Fruit fly (Drosophila melanogaster): ENCODE results near the gene Saysd1.

Saysd1 gene

DNA sequence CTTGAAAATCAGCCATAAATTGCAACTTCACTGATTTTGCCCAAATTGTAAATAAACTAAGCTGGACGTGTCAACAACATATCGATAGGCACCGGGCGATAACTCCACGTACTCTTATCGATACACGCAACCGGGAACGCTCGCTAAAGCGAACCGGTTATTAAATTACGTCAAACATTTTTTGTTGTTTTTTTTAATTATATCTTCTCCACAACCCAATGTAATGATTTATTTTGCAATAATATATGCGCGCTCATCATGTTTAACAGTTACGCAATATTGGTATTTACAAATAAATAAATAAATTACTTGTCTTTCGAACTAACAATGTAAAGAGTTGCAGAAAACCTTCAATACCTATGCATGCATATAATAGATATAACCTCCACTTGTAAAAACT is at the start of gene Saysd1 (continued):
- TF ChIP-seq da (GFP tag; optimal IDR thresholded peaks at IDR 0.05) (no peak), CG33557 (GFP tag; optimal IDR thresholded peaks at IDR 0.05) (peak; percentile 11), gcm (GFP tag; optimal IDR thresholded peaks at IDR 0.05) (no peak), Nf-YA (GFP tag; IDR thresholded peaks at IDR 0.05) (0 out of 2 replicates have a peak, but pooled peaks have one; percentile 25), CG8944 (GFP tag; optimal IDR thresholded peaks at IDR 0.05) (no peak), CG7745 (tag; optimal IDR thresholded peaks at IDR 0.05) (no peak), nerfin-1 (tag; optimal IDR thresholded peaks at IDR 0.05) (peak; percentile 12), CG17359 (tag; optimal IDR thresholded peaks at IDR 0.05) (peak; percentile 45), CG32532 (GFP tag; IDR thresholded peaks at IDR 0.05) (peak; percentile 70), CG9437 (GFP tag; optimal IDR thresholded peaks at IDR 0.05) (peak; percentile 77), CG2889 (GFP tag; IDR thresholded peaks at IDR 0.05) (no peak), Doc3 (GFP tag; IDR thresholded peaks at IDR 0.05; ENCODE audit: partially characterized antibody) (peak; percentile 87)

DNA sequence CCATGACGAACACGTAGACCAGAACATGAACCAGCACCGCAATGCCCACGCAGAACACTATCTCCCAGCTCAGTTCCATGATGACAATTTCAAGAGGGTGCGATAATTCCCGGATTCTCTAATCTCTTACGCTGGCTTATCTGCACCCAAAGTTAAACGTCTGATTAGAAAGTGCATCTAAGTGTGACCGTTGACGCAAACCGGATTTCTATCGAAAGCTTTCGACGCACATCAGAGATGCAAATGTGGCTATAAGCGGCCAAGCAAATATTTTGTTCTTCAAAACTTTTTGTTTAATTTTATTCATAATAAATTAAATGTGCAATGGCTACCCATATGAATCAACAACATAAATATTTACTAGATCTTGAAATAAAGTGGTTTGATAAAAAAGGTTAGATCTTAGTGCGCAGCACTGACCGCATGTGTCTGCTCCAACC is 47.4 kb upstream of the Saysd1 start, which contains the start of the genes Kdsr and CG11858:
TSS of gene Kdsr (minus strand) at position 177 of the 440 bp plus-strand sequence.
TSS of gene CG11858 (plus strand) at position 420 of the 440 bp plus-strand sequence.
- TF ChIP-seq Atf6 (GFP tag; IDR thresholded peaks at IDR 0.05) (peak; percentile 69), Doc3 (GFP tag; IDR thresholded peaks at IDR 0.05; ENCODE audit: partially characterized antibody) (no peak), Poxn (GFP tag; IDR thresholded peaks at IDR 0.05) (no peak), Hr3 (GFP tag; optimal IDR thresholded peaks at IDR 0.05) (peak; percentile 63), wek (GFP tag; optimal IDR thresholded peaks at IDR 0.05) (peak; percentile 25), CG6272 (GFP tag; IDR thresholded peaks at IDR 0.05) (peak; percentile 32; the same call in 1 of the 2 replicates), CG12236 (GFP tag; optimal IDR thresholded peaks at IDR 0.05) (no peak), NC2β (GFP tag; optimal IDR thresholded peaks at IDR 0.05) (peak; percentile 46), ap (GFP tag; IDR thresholded peaks at IDR 0.05) (no peak), C15 (GFP tag; IDR thresholded peaks at IDR 0.05) (no peak), Hmx (GFP tag; optimal IDR thresholded peaks at IDR 0.05) (no peak), tgo (GFP tag; IDR thresholded peaks at IDR 0.05) (peak; percentile 77), CG16779 (GFP tag; IDR thresholded peaks at IDR 0.05) (no peak), MBD-R2 (GFP tag; IDR thresholded peaks at IDR 0.05) (peak; percentile 86), gcm (GFP tag; optimal IDR thresholded peaks at IDR 0.05) (no peak), CG4328 (GFP tag; optimal IDR thresholded peaks at IDR 0.05) (no peak), ems (GFP tag; optimal IDR thresholded peaks at IDR 0.05) (peak; percentile 19), Hr78 (GFP tag; optimal IDR thresholded peaks at IDR 0.05) (no peak), sc (optimal IDR thresholded peaks at IDR 0.05) (no peak), sc (GFP tag; optimal IDR thresholded peaks at IDR 0.05) (no peak), repo (GFP tag; optimal IDR thresholded peaks at IDR 0.05) (no peak), z (GFP tag; IDR thresholded peaks at IDR 0.05) (0 out of 3 replicates have a peak, but pooled peaks have one; percentile 29), CG10462 (GFP tag; optimal IDR thresholded peaks at IDR 0.05) (peak; percentile 19), CG13624 (GFP tag; optimal IDR thresholded peaks at IDR 0.05) (peak; percentile 61), ssp (GFP tag; IDR thresholded peaks at IDR 0.05) (peak; percentile 72), CG11696 (GFP tag; IDR thresholded peaks at IDR 0.05) (no peak), hbn (GFP tag; IDR thresholded peaks at IDR 0.05; ENCODE audit: partially characterized antibody) (peak; percentile 35; the same call in 1 of the 2 replicates), ken (GFP tag; IDR thresholded peaks at IDR 0.05) (peak; percentile 70; the same call in 2 of the 3 replicates), ac (GFP tag; optimal IDR thresholded peaks at IDR 0.05) (no peak), lola (GFP tag; optimal IDR thresholded peaks at IDR 0.05) (peak in 1 of 3 experiments; percentile 53), CG17361 (GFP tag; IDR thresholded peaks at IDR 0.05) (no peak; the same call in 2 of the 3 replicates), Neu2 (GFP tag; optimal IDR thresholded peaks at IDR 0.05; ENCODE audit: borderline replicate concordance) (no peak), CG11247 (GFP tag; IDR thresholded peaks at IDR 0.05) (0 out of 2 replicates have a peak, but pooled peaks have one; percentile 18), grau (tag; optimal IDR thresholded peaks at IDR 0.05) (peak; percentile 73), CG1024 (GFP tag; IDR thresholded peaks at IDR 0.05) (no peak), onecut (GFP tag; IDR thresholded peaks at IDR 0.05) (no peak; the same call in 1 of the 2 replicates), vfl (GFP tag; optimal IDR thresholded peaks at IDR 0.05) (peak; percentile 3), Adf1 (GFP tag; IDR thresholded peaks at IDR 0.05) (peak; percentile 54), NFAT (GFP tag; IDR thresholded peaks at IDR 0.05) (peak; percentile 39; the same call in 1 of the 2 replicates), ranshi (GFP tag; IDR thresholded peaks at IDR 0.05) (peak; percentile 54; the same call in 1 of the 2 replicates)

Measured in whole organism, embryonic.